Worm (Caenorhabditis elegans) whole organism, midembryonic: ENCODE measurements around the gene rol-8.

Source experiments
- flt-1 ChIP-seq: fragments of 200-800 bp; sonication (Bioruptor generic); IDR thresholded peaks from 2 replicates; pipeline ENCODE4 v1.3.6; 2022; ENCODE audit warnings: missing genetic modification characterization, missing compliant biosample characterization
- tab-1 ChIP-seq: fragments of 200-800 bp; sonication (Bioruptor generic); IDR thresholded peaks from 2 replicates; pipeline ENCODE4 v1.3.6; 2022; ENCODE audit warnings: missing genetic modification characterization, missing compliant biosample characterization
- ztf-29 ChIP-seq: fragments of 200-800 bp; sonication (Bioruptor generic); IDR thresholded peaks from 2 replicates; pipeline ENCODE4 v1.3.6; 2022; ENCODE audit warnings: missing genetic modification reagents, missing genetic modification characterization, missing compliant biosample characterization

DNA sequence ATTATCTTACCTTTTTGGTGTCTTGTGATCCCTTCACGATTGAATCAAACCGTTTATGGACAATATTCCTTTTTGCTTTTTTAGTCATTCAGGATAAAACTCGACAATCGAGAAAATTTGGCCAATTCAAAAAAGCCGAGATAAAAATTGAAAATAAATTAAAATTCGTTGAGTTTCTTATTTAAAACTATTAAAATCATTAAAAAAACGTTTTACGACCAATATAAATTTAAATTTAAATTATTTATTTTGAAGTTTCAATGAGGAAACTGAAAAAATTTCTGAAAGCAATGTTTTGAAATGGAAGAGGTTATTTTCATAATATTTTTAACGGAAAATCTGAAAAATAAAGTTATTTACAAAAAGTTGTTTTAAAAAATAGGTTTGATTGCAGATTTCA lies 20.6 kb upstream of the rol-8 start, which contains the start of gene ZK1290.15:
- TF ChIP-seq tab-1 (GFP tag; lab: Robert Waterston, UW) (no peak), ztf-29 (GFP tag; lab: Robert Waterston, UW) (no peak), flt-1 (GFP tag; lab: Robert Waterston, UW) (no peak)
